Worm (Caenorhabditis elegans) whole organism, mixed stage, embryonic: ENCODE measurements around the gene cpg-4.
"Not testable (repeated sequence)": the region's sequence is repeated elsewhere in the genome, so short reads cannot be mapped to it uniquely, and the experiment has no call there.

ENCODE experiments used
- M03D4.4 ChIP-seq: sonication (generic microtip); optimal IDR thresholded peaks from 2 replicates; lab custom pipeline; 2017; ENCODE audit warnings: mild to moderate bottlenecking, missing genetic modification characterization, missing compliant biosample characterization
- bed-3 ChIP-seq: fragments of 200-800 bp; sonication (Bioruptor generic); optimal IDR thresholded peaks from 3 replicates; lab custom pipeline; 2018; ENCODE audit warnings: mild to moderate bottlenecking, missing genetic modification characterization, moderate library complexity, missing compliant biosample characterization
- blmp-1 ChIP-seq: fragments of 150-350 bp; optimal IDR thresholded peaks from 2 replicates; lab custom pipeline; 2014; ENCODE audit warnings: missing biosample characterization, missing genetic modification characterization
- ceh-39 ChIP-seq: fragments of 150-350 bp; optimal IDR thresholded peaks from 2 replicates; lab custom pipeline; 2014; ENCODE audit warnings: missing biosample characterization, missing genetic modification characterization
- ceh-43 ChIP-seq: fragments of 200-800 bp; sonication (Bioruptor generic); optimal IDR thresholded peaks from 2 replicates; lab custom pipeline; 2018; ENCODE audit warnings: mild to moderate bottlenecking, missing genetic modification characterization, moderate library complexity, missing compliant biosample characterization
- ceh-83 ChIP-seq: fragments of 200-800 bp; sonication (Bioruptor generic); optimal IDR thresholded peaks from 2 replicates; lab custom pipeline; 2018; ENCODE audit warnings: mild to moderate bottlenecking, missing genetic modification characterization, missing compliant biosample characterization
- ces-1 ChIP-seq: fragments of 150-350 bp; optimal IDR thresholded peaks from 2 replicates; lab custom pipeline; 2014; ENCODE audit warnings: missing biosample characterization, missing genetic modification reagents, missing genetic modification characterization
- cnd-1 ChIP-seq: fragments of 200-800 bp; sonication (Bioruptor generic); optimal IDR thresholded peaks from 2 replicates; lab custom pipeline; 2018; ENCODE audit warnings: mild to moderate bottlenecking, missing genetic modification characterization, missing compliant biosample characterization
- drap-1 ChIP-seq: fragments of 200-800 bp; sonication (Bioruptor generic); optimal IDR thresholded peaks from 3 replicates; lab custom pipeline; 2018; ENCODE audit warnings: mild to moderate bottlenecking, missing genetic modification characterization, missing compliant biosample characterization
- elt-1 ChIP-seq: sonication (generic microtip); optimal IDR thresholded peaks from 2 replicates; lab custom pipeline; 2017; ENCODE audit warnings: missing genetic modification characterization, mild to moderate bottlenecking, missing compliant biosample characterization, antibody characterized with exemption, moderate library complexity, borderline replicate concordance; ENCODE audit not compliant: insufficient read depth
- elt-3 ChIP-seq: fragments of 150-350 bp; optimal IDR thresholded peaks from 2 replicates; lab custom pipeline; 2014; ENCODE audit warnings: missing biosample characterization, missing genetic modification characterization
- flh-1 ChIP-seq: fragments of 200-800 bp; sonication (Bioruptor generic); optimal IDR thresholded peaks from 2 replicates; lab custom pipeline; 2018; ENCODE audit warnings: mild to moderate bottlenecking, missing genetic modification characterization, moderate library complexity, missing compliant biosample characterization
- ham-2 ChIP-seq: fragments of 200-800 bp; sonication (Bioruptor generic); optimal IDR thresholded peaks from 2 replicates; lab custom pipeline; 2018; ENCODE audit warnings: mild to moderate bottlenecking, missing genetic modification characterization, missing compliant biosample characterization
- hlh-1 ChIP-seq: fragments of 150-350 bp; optimal IDR thresholded peaks from 2 replicates; lab custom pipeline; 2014; ENCODE audit warnings: missing biosample characterization, missing genetic modification reagents, missing genetic modification characterization
- lin-13 ChIP-seq: fragments of 150-350 bp; optimal IDR thresholded peaks from 2 replicates; lab custom pipeline; 2014; ENCODE audit warnings: missing biosample characterization, missing genetic modification characterization
- lin-32 ChIP-seq: fragments of 200-800 bp; sonication (Bioruptor generic); optimal IDR thresholded peaks from 2 replicates; lab custom pipeline; 2018; ENCODE audit warnings: mild to moderate bottlenecking, missing genetic modification characterization, missing compliant biosample characterization
- lsy-2 ChIP-seq: fragments of 150-350 bp; optimal IDR thresholded peaks from 2 replicates; lab custom pipeline; 2014; ENCODE audit warnings: missing biosample characterization, missing genetic modification characterization
- mab-5 ChIP-seq: fragments of 150-350 bp; optimal IDR thresholded peaks from 2 replicates; lab custom pipeline; 2014; ENCODE audit warnings: missing biosample characterization, missing genetic modification characterization
- mep-1 ChIP-seq: fragments of 150-350 bp; optimal IDR thresholded peaks from 2 replicates; lab custom pipeline; 2017; ENCODE audit warnings: missing biosample characterization, missing genetic modification reagents, missing genetic modification characterization, inconsistent platforms
- mls-2 ChIP-seq: sonication (generic microtip); optimal IDR thresholded peaks from 2 replicates; lab custom pipeline; 2016; ENCODE audit warnings: mild to moderate bottlenecking, missing genetic modification characterization, moderate library complexity, missing compliant biosample characterization
- nhr-12 ChIP-seq: fragments of 150-350 bp; optimal IDR thresholded peaks from 2 replicates; lab custom pipeline; 2014; ENCODE audit warnings: missing biosample characterization, missing genetic modification characterization
- nhr-2 ChIP-seq: fragments of 150-350 bp; optimal IDR thresholded peaks from 2 replicates; lab custom pipeline; 2014; ENCODE audit warnings: missing biosample characterization, missing genetic modification characterization
- nhr-237 ChIP-seq: fragments of 150-350 bp; optimal IDR thresholded peaks from 2 replicates; lab custom pipeline; 2014; ENCODE audit warnings: missing biosample characterization, missing genetic modification characterization
- nhr-28 ChIP-seq: fragments of 150-350 bp; optimal IDR thresholded peaks from 2 replicates; lab custom pipeline; 2014; ENCODE audit warnings: missing biosample characterization, missing genetic modification characterization
- nhr-76 ChIP-seq: sonication (generic microtip); optimal IDR thresholded peaks from 2 replicates; lab custom pipeline; 2017; ENCODE audit warnings: missing biosample characterization, missing genetic modification characterization
- pha-4 ChIP-seq: fragments of 150-350 bp; optimal IDR thresholded peaks from 2 replicates; lab custom pipeline; 2018; ENCODE audit warnings: missing biosample characterization, missing genetic modification reagents, missing genetic modification characterization
- sem-2 ChIP-seq: fragments of 200-800 bp; sonication (Bioruptor generic); optimal IDR thresholded peaks from 2 replicates; lab custom pipeline; 2018; ENCODE audit warnings: mild to moderate bottlenecking, missing genetic modification characterization, missing compliant biosample characterization
- snpc-4 ChIP-seq: fragments of 150-350 bp; optimal IDR thresholded peaks from 2 replicates; lab custom pipeline; 2014; ENCODE audit warnings: missing biosample characterization, missing genetic modification characterization
- sptf-1 ChIP-seq: sonication (generic microtip); optimal IDR thresholded peaks from 2 replicates; lab custom pipeline; 2017; ENCODE audit warnings: mild to moderate bottlenecking, missing genetic modification characterization, moderate library complexity, missing compliant biosample characterization
- tbx-8 ChIP-seq: fragments of 200-800 bp; sonication (Bioruptor generic); optimal IDR thresholded peaks from 2 replicates; lab custom pipeline; 2018; ENCODE audit warnings: mild to moderate bottlenecking, missing genetic modification characterization, moderate library complexity, missing compliant biosample characterization
- unc-120 ChIP-seq: sonication (generic microtip); optimal IDR thresholded peaks from 2 replicates; lab custom pipeline; 2017; ENCODE audit warnings: missing genetic modification characterization, missing compliant biosample characterization; ENCODE audit not compliant: poor library complexity, severe bottlenecking
- unc-39 ChIP-seq: fragments of 150-350 bp; optimal IDR thresholded peaks from 2 replicates; lab custom pipeline; 2014; ENCODE audit warnings: missing biosample characterization, missing genetic modification characterization
- unc-62 ChIP-seq: fragments of 150-350 bp; optimal IDR thresholded peaks from 2 replicates; lab custom pipeline; 2014; ENCODE audit warnings: missing biosample characterization, missing genetic modification reagents, missing genetic modification characterization
- zip-8 ChIP-seq: fragments of 150-350 bp; optimal IDR thresholded peaks from 2 replicates; lab custom pipeline; 2014; ENCODE audit warnings: missing biosample characterization, missing genetic modification characterization
- ztf-11 ChIP-seq: fragments of 150-350 bp; optimal IDR thresholded peaks from 2 replicates; lab custom pipeline; 2014; ENCODE audit warnings: missing biosample characterization, missing genetic modification characterization

Gene cpg-4

ce11 chrV:6036547-6036946 lies 40.3 kb downstream of the cpg-4 start:
- TF ChIP-seq nhr-76 (tag; lab: Kevin White, UChicago) = no peak
- no peak for TF ChIP-seq nhr-237 (tag; lab: Kevin White, UChicago)

- TF ChIP-seq unc-62 (GFP tag; lab: Kevin White, UChicago); nhr-12 (tag; lab: Kevin White, UChicago); nhr-237 (tag; lab: Kevin White, UChicago): not testable (repeated sequence)
Measured at ce11 chrV:6038405-6039151, 42.4 kb downstream of the cpg-4 start, which contains the start of gene F29G9.1. F29G9.1 (plus strand) TSS chrV:6039101.

DNA sequence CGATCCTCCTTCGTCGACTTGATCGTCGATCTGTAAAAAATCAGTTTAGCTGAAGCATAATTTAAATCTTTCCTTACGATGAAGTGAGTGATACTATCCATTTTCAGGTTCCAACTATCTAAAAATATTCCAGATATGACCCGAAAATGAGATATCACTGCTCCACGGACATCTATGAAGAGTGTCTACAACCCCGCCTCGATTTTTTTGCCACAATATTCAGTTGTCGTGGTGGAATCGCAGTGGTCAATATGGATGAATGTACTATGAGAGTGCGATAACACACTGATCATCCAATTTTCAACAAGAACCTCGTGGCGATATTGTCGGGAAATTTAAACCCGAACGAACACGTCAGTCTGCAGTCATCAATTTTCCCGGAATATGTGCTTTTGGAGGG lies 45.2 kb downstream of the cpg-4 start, which contains the start of gene R01B10.2:
TSS of gene R01B10.2 (minus strand) at position 101 of the 400 bp plus-strand sequence.
- TF ChIP-seq tbx-8 (GFP tag; lab: Kevin White, UChicago) = no peak

DNA sequence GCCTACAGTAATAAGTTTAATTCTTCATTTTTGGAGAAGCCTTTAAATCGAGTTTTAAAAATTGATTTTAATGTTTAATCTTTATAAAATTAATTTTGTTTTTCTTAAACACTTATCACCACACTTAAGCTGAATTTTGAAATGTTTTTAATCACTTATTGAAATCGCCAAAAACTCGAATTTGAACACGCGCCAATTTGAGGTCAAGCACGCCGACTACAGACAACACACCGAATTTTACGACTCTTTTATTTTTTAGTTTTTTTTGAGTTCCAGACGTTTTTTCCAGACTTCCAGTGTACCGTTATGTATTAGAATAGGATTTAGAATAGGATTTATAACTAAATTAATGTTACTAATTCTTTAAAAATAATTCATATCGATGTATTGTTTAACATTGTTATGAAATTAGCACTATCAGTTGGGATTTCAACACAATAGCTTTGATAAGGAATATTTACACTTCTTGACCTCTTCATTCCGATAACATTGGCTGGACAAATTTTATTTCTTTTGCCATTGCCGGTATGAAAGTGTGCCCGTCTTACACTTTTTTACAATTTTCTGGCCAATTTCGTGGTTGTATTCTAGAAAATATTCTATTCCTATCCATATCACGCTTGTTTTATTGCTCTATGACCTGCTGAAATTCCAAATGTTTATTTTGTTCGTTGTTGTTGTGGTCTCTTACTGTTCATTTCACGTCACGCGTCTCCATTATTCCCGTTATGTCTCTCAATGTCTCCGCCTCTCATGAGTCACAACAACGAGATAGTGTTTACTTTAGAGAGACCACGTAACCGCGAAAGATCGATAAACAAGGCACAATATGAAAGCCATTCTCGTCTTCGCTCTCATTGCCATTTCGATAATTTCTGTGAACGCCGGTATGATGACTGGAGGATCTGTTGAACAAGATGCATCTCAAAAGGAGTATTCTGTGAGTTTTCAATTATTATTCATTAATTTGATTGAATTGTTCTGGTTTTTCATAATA lies 47.4 kb downstream of the cpg-4 start, which contains the start of gene cpi-2:
TSS of gene cpi-2 (plus strand) at position 788 of the 997 bp plus-strand sequence.
- TF ChIP-seq nhr-76 (tag; lab: Kevin White, UChicago) (no peak), snpc-4 (tag; lab: Kevin White, UChicago) (no peak), mab-5 (no peak), tbx-8 (GFP tag; lab: Kevin White, UChicago) (no peak), ceh-83 (no peak), lin-32 (GFP tag; lab: Kevin White, UChicago) (no peak), ceh-39 (tag; lab: Kevin White, UChicago) (peak; percentile 65), flh-1 (no peak), M03D4.4 (tag; lab: Kevin White, UChicago) (no peak), nhr-28 (tag; lab: Kevin White, UChicago) (no peak), hlh-1 (tag; lab: Kevin White, UChicago) (no peak), sem-2 (GFP tag; lab: Kevin White, UChicago) (no peak), unc-120 (tag; lab: Kevin White, UChicago) (peak; percentile 50), sptf-1 (tag; lab: Kevin White, UChicago) (no peak), elt-3 (no peak), bed-3 (GFP tag; lab: Kevin White, UChicago) (no peak), lin-13 (tag; lab: Kevin White, UChicago) (no peak), zip-8 (tag; lab: Kevin White, UChicago) (no peak), ztf-11 (tag; lab: Kevin White, UChicago) (no peak), drap-1 (no peak), nhr-12 (tag; lab: Kevin White, UChicago) (no peak), unc-39 (tag; lab: Kevin White, UChicago) (no peak), lsy-2 (tag; lab: Kevin White, UChicago) (no peak), ceh-43 (no peak), pha-4 (tag; lab: Kevin White, UChicago) (peak; percentile 71), mls-2 (tag; lab: Kevin White, UChicago) (no peak), blmp-1 (tag; lab: Kevin White, UChicago) (no peak), elt-1 (tag; lab: Kevin White, UChicago) (no peak), nhr-237 (tag; lab: Kevin White, UChicago) (no peak), ces-1 (GFP tag; lab: Kevin White, UChicago) (peak; percentile 24), mep-1 (tag; lab: Kevin White, UChicago) (peak; percentile 8), cnd-1 (tag; lab: Kevin White, UChicago) (no peak), nhr-2 (tag; lab: Kevin White, UChicago) (no peak), unc-62 (GFP tag; lab: Kevin White, UChicago) (no peak), ham-2 (no peak)
